Fruit fly (Drosophila melanogaster): Measurements from ENCODE around the gene DIP-epsilon.

DIP-epsilon gene

dm6 chr2L:6369286-6369685, 41.8 kb downstream of the DIP-epsilon start:
- TF ChIP-seq cato (GFP tag; optimal IDR thresholded peaks at IDR 0.05; ENCODE audit: borderline replicate concordance): no peak

dm6 chr2L:6367478-6367932, 43.6 kb downstream of the DIP-epsilon start, which contains the start of gene Nepl4:
Gene Nepl4 (plus strand): TSS chr2L:6367882.
- TF ChIP-seq CG4328 (GFP tag; optimal IDR thresholded peaks at IDR 0.05): no peak
- no peak for TF ChIP-seq CG31388 (GFP tag; optimal IDR thresholded peaks at IDR 0.05)
- peak; percentile 67 for TF ChIP-seq sug (tag; optimal IDR thresholded peaks at IDR 0.05)
- no peak for TF ChIP-seq bcd (GFP tag; optimal IDR thresholded peaks at IDR 0.05)
- no peak for TF ChIP-seq row (GFP tag; IDR thresholded peaks at IDR 0.05)
- TF ChIP-seq amos (GFP tag; IDR thresholded peaks at IDR 0.05; ENCODE audit: partially characterized antibody): no peak
- 0 out of 4 replicates have a peak, but pooled peaks have one; percentile 32 for TF ChIP-seq chinmo (GFP tag; IDR thresholded peaks at IDR 0.05; ENCODE audit: partially characterized antibody)
- TF ChIP-seq CG16863 (GFP tag; optimal IDR thresholded peaks at IDR 0.05): no peak
- no peak for TF ChIP-seq CG6854 (GFP tag; optimal IDR thresholded peaks at IDR 0.05)
- peak; percentile 62 for TF ChIP-seq CG34376 (GFP tag; optimal IDR thresholded peaks at IDR 0.05)
- peak; percentile 39 for TF ChIP-seq cwo (GFP tag; optimal IDR thresholded peaks at IDR 0.05)
- no peak for TF ChIP-seq CG8359 (GFP tag; optimal IDR thresholded peaks at IDR 0.05; ENCODE audit: borderline replicate concordance)
- TF ChIP-seq vnd (GFP tag; IDR thresholded peaks at IDR 0.05; ENCODE audit: partially characterized antibody): no peak
- TF ChIP-seq tio (GFP tag; optimal IDR thresholded peaks at IDR 0.05): no peak

DNA sequence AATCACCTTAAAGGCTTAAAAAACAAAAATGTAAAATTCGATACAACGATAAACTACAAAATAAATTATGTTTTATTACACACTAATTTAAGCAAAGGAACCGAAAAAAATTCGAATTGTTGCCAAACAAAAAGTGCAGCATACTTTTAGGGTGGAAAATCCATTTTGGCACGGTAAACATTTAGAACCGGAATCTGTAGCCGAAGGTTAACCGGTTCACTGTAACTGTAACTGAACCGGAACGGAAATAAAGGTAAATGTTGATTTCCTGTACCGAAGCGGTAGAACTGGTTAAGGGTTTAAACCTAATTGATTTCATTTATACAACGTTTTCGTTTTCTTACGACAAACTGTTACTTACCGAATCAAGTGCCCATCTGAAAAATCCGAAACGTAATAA, 44.2 kb downstream of the DIP-epsilon start:
- TF ChIP-seq ash1 (GFP tag; optimal IDR thresholded peaks at IDR 0.05) (no peak), Drgx (GFP tag; IDR thresholded peaks at IDR 0.05) (no peak), stwl (tag; optimal IDR thresholded peaks at IDR 0.05) (peak; percentile 20), CG7271 (tag; optimal IDR thresholded peaks at IDR 0.05) (peak; percentile 81), Chrac-16 (GFP tag; optimal IDR thresholded peaks at IDR 0.05) (no peak), tll (GFP tag; optimal IDR thresholded peaks at IDR 0.05) (no peak), ase (GFP tag; IDR thresholded peaks at IDR 0.05) (no peak), sens (GFP tag) (peak; percentile 37), CG15514 (GFP tag; optimal IDR thresholded peaks at IDR 0.05) (peak; percentile 68), CG14050 (GFP tag; IDR thresholded peaks at IDR 0.05) (no peak), Dbx (GFP tag; IDR thresholded peaks at IDR 0.05) (no peak), CG3726 (GFP tag; IDR thresholded peaks at IDR 0.05) (no peak), Adf1 (GFP tag; IDR thresholded peaks at IDR 0.05) (no peak), Ets97D (GFP tag; optimal IDR thresholded peaks at IDR 0.05) (peak; percentile 24)

DNA sequence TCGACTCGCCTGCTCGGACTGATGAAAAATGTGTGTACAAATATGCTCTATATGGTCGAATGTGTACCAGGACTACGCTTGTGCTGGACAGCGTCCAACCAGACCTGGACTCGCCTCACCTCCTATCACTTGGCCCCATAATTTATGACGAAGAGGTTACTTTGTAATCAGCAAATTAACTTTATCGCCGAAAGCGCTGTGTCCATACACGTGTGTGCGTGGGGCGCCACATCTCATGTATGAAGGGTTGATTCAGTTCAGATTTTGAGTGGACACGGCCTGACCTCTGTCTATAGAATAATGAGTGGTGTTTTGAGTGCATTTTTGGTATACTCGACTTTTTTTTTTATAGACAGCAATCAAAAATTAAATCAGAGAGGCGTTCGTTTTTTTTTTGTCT, 51.1 kb downstream of the DIP-epsilon start:
- no peak for TF ChIP-seq HLH3B (GFP tag; IDR thresholded peaks at IDR 0.05)
- peak; percentile 78 for TF ChIP-seq Ets65A (GFP tag)

DNA sequence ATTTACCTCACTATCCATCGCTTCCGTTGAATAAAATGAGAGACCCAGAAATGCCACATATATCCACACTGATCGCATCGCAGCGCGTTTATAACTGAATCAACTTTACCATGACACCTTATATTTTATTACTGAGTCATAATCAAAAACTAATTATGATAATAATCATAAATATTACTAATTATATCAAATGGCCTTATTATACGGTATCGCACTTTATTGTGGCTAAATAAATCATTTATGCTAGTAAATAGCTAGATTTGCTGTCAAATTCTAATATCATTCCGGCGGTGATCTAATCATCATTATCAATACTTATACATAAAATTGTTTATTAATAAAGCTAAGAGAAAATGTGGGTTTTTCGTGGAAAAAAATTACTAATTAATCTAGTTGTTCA, 52.9 kb downstream of the DIP-epsilon start, which contains the start of gene CG9500:
CG9500 (minus strand) TSS at position 101 of the 400 bp plus-strand sequence.
- TF ChIP-seq tup (GFP tag; optimal IDR thresholded peaks at IDR 0.05): no peak
- no peak for TF ChIP-seq CG4282 (GFP tag; optimal IDR thresholded peaks at IDR 0.05)
- TF ChIP-seq Dad (GFP tag; optimal IDR thresholded peaks at IDR 0.05): no peak
- no peak for TF ChIP-seq sima (GFP tag; optimal IDR thresholded peaks at IDR 0.05)
- TF ChIP-seq B-H2 (GFP tag; optimal IDR thresholded peaks at IDR 0.05): no peak
- no peak for TF ChIP-seq CG9932 (GFP tag; IDR thresholded peaks at IDR 0.05)
- no peak for TF ChIP-seq cad (GFP tag; optimal IDR thresholded peaks at IDR 0.05)
- TF ChIP-seq wek (GFP tag; optimal IDR thresholded peaks at IDR 0.05): no peak
- no peak for TF ChIP-seq bcd (GFP tag; optimal IDR thresholded peaks at IDR 0.05)
- TF ChIP-seq CG1233 (GFP tag; optimal IDR thresholded peaks at IDR 0.05): no peak
- TF ChIP-seq tna (GFP tag; IDR thresholded peaks at IDR 0.05; ENCODE audit: partially characterized antibody): no peak
- TF ChIP-seq scrt (GFP tag; optimal IDR thresholded peaks at IDR 0.05): no peak
- no peak for TF ChIP-seq exex (tag; optimal IDR thresholded peaks at IDR 0.05)
- TF ChIP-seq CG4854 (GFP tag; optimal IDR thresholded peaks at IDR 0.05): no peak
- no peak for TF ChIP-seq CG9437 (GFP tag; optimal IDR thresholded peaks at IDR 0.05)
- TF ChIP-seq CG3726 (GFP tag; IDR thresholded peaks at IDR 0.05): no peak
- TF ChIP-seq Rfx (GFP tag; IDR thresholded peaks at IDR 0.05): no peak
- no peak for TF ChIP-seq sug (tag; optimal IDR thresholded peaks at IDR 0.05)
